Fruit fly (Drosophila melanogaster): Measurements from ENCODE around the gene Coq3.

The Coq3 gene

dm6 chr2L:21141714-21142500, 16.5 kb downstream of the Coq3 start, which contains the start of gene Dap160 (continued):
- no peak for TF ChIP-seq luna (GFP tag; optimal IDR thresholded peaks at IDR 0.05)
- no peak for TF ChIP-seq dan (GFP tag; IDR thresholded peaks at IDR 0.05)
- TF ChIP-seq CkIIα-i1 (GFP tag; IDR thresholded peaks at IDR 0.05), result no peak
- TF ChIP-seq CG13775 (GFP tag; optimal IDR thresholded peaks at IDR 0.05), result no peak
- peak; percentile 48; the same call in 1 of the 3 replicates for TF ChIP-seq CG14860 (GFP tag; IDR thresholded peaks at IDR 0.05; ENCODE audit: partially characterized antibody)
- no peak for TF ChIP-seq CG18476 (GFP tag; optimal IDR thresholded peaks at IDR 0.05)
- peak; percentile 29 for TF ChIP-seq Lhr (GFP tag; optimal IDR thresholded peaks at IDR 0.05)
- no peak for TF ChIP-seq Gug (GFP tag; IDR thresholded peaks at IDR 0.05)
- peak; percentile 36 for TF ChIP-seq CG3847 (GFP tag; IDR thresholded peaks at IDR 0.05)
- TF ChIP-seq CG11696 (GFP tag; IDR thresholded peaks at IDR 0.05), result no peak
- TF ChIP-seq psq (GFP tag; optimal IDR thresholded peaks at IDR 0.05), result no peak
- no peak for TF ChIP-seq Elba2 (GFP tag; optimal IDR thresholded peaks at IDR 0.05)
- peak; percentile 59; the same call in 1 of the 2 replicates for TF ChIP-seq tna (GFP tag; IDR thresholded peaks at IDR 0.05; ENCODE audit: partially characterized antibody)
- no peak for TF ChIP-seq Hmr (GFP tag; optimal IDR thresholded peaks at IDR 0.05)
- TF ChIP-seq CG11398 (GFP tag; optimal IDR thresholded peaks at IDR 0.05), result no peak
- no peak; the same call in 1 of the 2 replicates for TF ChIP-seq ssp (GFP tag; IDR thresholded peaks at IDR 0.05)
- no peak for TF ChIP-seq al (GFP tag; IDR thresholded peaks at IDR 0.05)
- TF ChIP-seq CG2875 (GFP tag; optimal IDR thresholded peaks at IDR 0.05), result no peak
- TF ChIP-seq CG9817 (tag; optimal IDR thresholded peaks at IDR 0.05), result no peak
- TF ChIP-seq Aef1 (GFP tag; IDR thresholded peaks at IDR 0.05), result no peak
- TF ChIP-seq grn (GFP tag; optimal IDR thresholded peaks at IDR 0.05), result peak; percentile 36
- TF ChIP-seq CG14050 (GFP tag; IDR thresholded peaks at IDR 0.05), result no peak
- no peak for TF ChIP-seq Bteb2 (GFP tag; optimal IDR thresholded peaks at IDR 0.05)
- no peak for TF ChIP-seq org-1 (GFP tag; optimal IDR thresholded peaks at IDR 0.05)
- no peak for TF ChIP-seq fd3F (GFP tag; optimal IDR thresholded peaks at IDR 0.05)
- no peak for TF ChIP-seq Adf1 (GFP tag; IDR thresholded peaks at IDR 0.05)
- TF ChIP-seq gro (GFP tag; optimal IDR thresholded peaks at IDR 0.05), result no peak
- TF ChIP-seq HHEX (GFP tag; optimal IDR thresholded peaks at IDR 0.05), result no peak
- no peak for TF ChIP-seq ash1 (GFP tag; optimal IDR thresholded peaks at IDR 0.05)
- TF ChIP-seq fu2 (GFP tag; optimal IDR thresholded peaks at IDR 0.05), result no peak
- no peak for TF ChIP-seq Vsx1 (GFP tag; optimal IDR thresholded peaks at IDR 0.05)
- no peak for TF ChIP-seq Deaf1 (tag; optimal IDR thresholded peaks at IDR 0.05)
- TF ChIP-seq cg (GFP tag; optimal IDR thresholded peaks at IDR 0.05), result peak; percentile 61
- peak; percentile 16 for TF ChIP-seq mam (GFP tag; optimal IDR thresholded peaks at IDR 0.05)
- TF ChIP-seq MBD-R2 (GFP tag; IDR thresholded peaks at IDR 0.05), result peak; percentile 29; the same call in 1 of the 2 replicates
- TF ChIP-seq otp (GFP tag; IDR thresholded peaks at IDR 0.05), result no peak
- no peak for TF ChIP-seq CG11695 (GFP tag; IDR thresholded peaks at IDR 0.05)
- peak; percentile 82; the same call in 2 of the 3 replicates for TF ChIP-seq Opbp (GFP tag; IDR thresholded peaks at IDR 0.05; ENCODE audit: partially characterized antibody)
- TF ChIP-seq CG14667 (GFP tag; IDR thresholded peaks at IDR 0.05), result no peak
- TF ChIP-seq pho (GFP tag; optimal IDR thresholded peaks at IDR 0.05), result no peak
- no peak for TF ChIP-seq bcd (GFP tag; optimal IDR thresholded peaks at IDR 0.05)
- TF ChIP-seq zen2 (GFP tag; IDR thresholded peaks at IDR 0.05; ENCODE audit: partially characterized antibody), result peak; percentile 50; the same call in 1 of the 3 replicates
- peak; percentile 85 for TF ChIP-seq amos (GFP tag; IDR thresholded peaks at IDR 0.05; ENCODE audit: partially characterized antibody)
- TF ChIP-seq CG32532 (GFP tag; IDR thresholded peaks at IDR 0.05), result peak; percentile 49; the same call in 1 of the 2 replicates
- no peak for TF ChIP-seq CG8281 (tag; optimal IDR thresholded peaks at IDR 0.05)
- no peak for TF ChIP-seq ftz-f1 (GFP tag; optimal IDR thresholded peaks at IDR 0.05)
- TF ChIP-seq CG6854 (GFP tag; optimal IDR thresholded peaks at IDR 0.05), result no peak
- TF ChIP-seq Myb (GFP tag; optimal IDR thresholded peaks at IDR 0.05), result peak; percentile 92
- TF ChIP-seq Xbp1 (GFP tag; optimal IDR thresholded peaks at IDR 0.05), result peak; percentile 17
- no peak for TF ChIP-seq Hmx (GFP tag; optimal IDR thresholded peaks at IDR 0.05)

Data from whole organism, embryonic.